Worm (Caenorhabditis elegans): ENCODE results near the gene T06C12.12.
"Not testable (repeated sequence)": the region's sequence is repeated elsewhere in the genome, so short reads cannot be mapped to it uniquely, and the experiment has no call there.

T06C12.12 gene

DNA sequence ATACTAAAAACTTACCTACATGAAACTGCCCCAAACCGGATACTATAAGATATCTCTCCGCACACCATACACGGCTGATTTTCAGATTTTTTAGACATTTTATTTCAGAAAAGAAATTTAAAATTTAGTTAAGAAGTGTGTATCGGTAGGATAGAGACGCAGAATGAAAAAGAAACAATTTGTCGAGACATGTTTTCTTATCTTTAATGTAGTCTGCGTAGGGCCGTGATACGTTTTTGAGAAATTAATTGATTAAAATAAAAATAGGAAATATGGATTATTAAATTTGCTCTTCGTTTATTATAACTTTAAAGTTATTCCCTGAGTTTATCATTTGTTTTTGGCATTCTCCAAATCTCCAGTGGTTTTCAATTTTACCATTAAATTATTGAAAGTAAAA, 32.4 kb downstream of the T06C12.12 start, which contains the start of gene nhr-108:
Gene nhr-108 (minus strand): TSS at position 166 of the 400 bp plus-strand sequence.
- TF ChIP-seq ceh-48 (tag; optimal IDR thresholded peaks at IDR 0.05) (no peak), ceh-6 (GFP tag; optimal IDR thresholded peaks at IDR 0.05) (no peak), nfya-1 (tag; optimal IDR thresholded peaks at IDR 0.05) (no peak), ztf-16 (tag; optimal IDR thresholded peaks at IDR 0.05) (no peak), ceh-22 (tag; optimal IDR thresholded peaks at IDR 0.05) (no peak), elt-4 (tag; optimal IDR thresholded peaks at IDR 0.05) (no peak), odd-2 (tag; optimal IDR thresholded peaks at IDR 0.05) (no peak), K02D7.2 (tag; optimal IDR thresholded peaks at IDR 0.05) (no peak), zip-5 (tag; optimal IDR thresholded peaks at IDR 0.05) (no peak), unc-86 (tag; optimal IDR thresholded peaks at IDR 0.05) (no peak), tbx-7 (tag; optimal IDR thresholded peaks at IDR 0.05) (no peak)

DNA sequence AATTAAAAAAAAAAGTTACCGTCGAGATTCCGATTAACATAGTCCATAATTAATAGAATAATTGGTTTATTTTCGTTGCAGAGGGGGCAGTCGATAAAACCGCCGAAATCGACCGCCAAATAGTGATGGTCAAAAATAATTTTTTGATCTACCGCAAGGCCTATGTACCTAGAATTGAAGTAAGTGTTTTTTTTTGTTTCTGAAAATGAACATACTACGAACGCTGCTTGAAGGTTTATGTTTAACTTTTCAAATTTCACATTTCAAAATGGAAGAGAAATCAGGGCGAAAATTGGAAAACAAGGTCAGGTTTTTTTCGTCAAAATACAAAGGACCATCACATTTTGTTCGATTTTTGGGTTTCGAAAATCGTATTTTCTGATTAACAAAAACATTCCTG, 36.5 kb downstream of the T06C12.12 start, which contains the start of gene pzf-1:
Gene pzf-1 (minus strand): TSS at position 101 of the 400 bp plus-strand sequence.
- no peak for TF ChIP-seq C38D4.7 (GFP tag; optimal IDR thresholded peaks at IDR 0.05)
- TF ChIP-seq hlh-6 (tag; optimal IDR thresholded peaks at IDR 0.05) = no peak
- TF ChIP-seq hlh-8 (tag; optimal IDR thresholded peaks at IDR 0.05) = no peak
- TF ChIP-seq lim-6 (tag; optimal IDR thresholded peaks at IDR 0.05) = no peak
- no peak for TF ChIP-seq pha-2 (tag; optimal IDR thresholded peaks at IDR 0.05)

ce11 chrV:15929882-15930281, 38.0 kb downstream of the T06C12.12 start, which contains the start of gene srbc-77:
Gene srbc-77, plus strand, starts transcription at chrV:15930182.
- not testable (repeated sequence) for TF ChIP-seq dve-1, pat-9, tbx-2 (tag; optimal IDR thresholded peaks at IDR 0.05)

DNA sequence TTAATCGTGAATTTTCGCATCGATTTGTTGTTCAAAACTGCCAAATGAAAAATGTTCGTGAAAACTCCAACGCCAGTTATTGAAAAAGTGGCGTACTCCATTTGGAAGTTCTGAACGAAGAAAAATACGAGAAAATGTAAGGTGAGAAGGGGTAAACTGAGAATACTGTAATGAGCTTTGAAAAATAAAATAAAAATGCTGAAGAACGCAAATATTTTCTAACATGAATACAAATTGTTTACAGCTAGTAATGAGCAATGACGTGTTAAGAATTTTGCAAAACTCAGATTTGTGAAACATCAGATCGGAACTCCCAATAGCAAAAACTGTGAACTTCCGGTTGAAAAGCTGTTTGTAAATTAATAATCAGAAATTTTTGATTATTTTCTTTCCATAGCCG, 40.5 kb downstream of the T06C12.12 start, which contains the start of gene srw-26:
Gene srw-26 (minus strand): TSS at position 101 of the 400 bp plus-strand sequence.
- TF ChIP-seq ceh-18 (tag; optimal IDR thresholded peaks at IDR 0.05) (no peak), F13H6.1 (tag; optimal IDR thresholded peaks at IDR 0.05) (no peak), unc-42 (tag; optimal IDR thresholded peaks at IDR 0.05) (no peak), dve-1 (tag; optimal IDR thresholded peaks at IDR 0.05) (no peak), nhr-11 (tag; optimal IDR thresholded peaks at IDR 0.05) (no peak), mec-3 (tag; optimal IDR thresholded peaks at IDR 0.05; ENCODE audit: borderline replicate concordance) (no peak), T23F11.4 (GFP tag; optimal IDR thresholded peaks at IDR 0.05) (no peak), K02D7.2 (tag; optimal IDR thresholded peaks at IDR 0.05) (no peak), ceh-45 (GFP tag; IDR thresholded peaks at IDR 0.05) (no peak), ceh-30 (tag; optimal IDR thresholded peaks at IDR 0.05) (no peak), tbx-7 (tag; optimal IDR thresholded peaks at IDR 0.05) (no peak), ceh-22 (tag; optimal IDR thresholded peaks at IDR 0.05) (no peak), sox-2 (GFP tag; IDR thresholded peaks at IDR 0.05) (no peak), nhr-232 (tag; optimal IDR thresholded peaks at IDR 0.05) (no peak), pros-1 (tag; optimal IDR thresholded peaks at IDR 0.05) (no peak), sox-4 (tag; optimal IDR thresholded peaks at IDR 0.05) (no peak), fax-1 (tag; optimal IDR thresholded peaks at IDR 0.05) (no peak), unc-55 (GFP tag; optimal IDR thresholded peaks at IDR 0.05) (no peak)

DNA sequence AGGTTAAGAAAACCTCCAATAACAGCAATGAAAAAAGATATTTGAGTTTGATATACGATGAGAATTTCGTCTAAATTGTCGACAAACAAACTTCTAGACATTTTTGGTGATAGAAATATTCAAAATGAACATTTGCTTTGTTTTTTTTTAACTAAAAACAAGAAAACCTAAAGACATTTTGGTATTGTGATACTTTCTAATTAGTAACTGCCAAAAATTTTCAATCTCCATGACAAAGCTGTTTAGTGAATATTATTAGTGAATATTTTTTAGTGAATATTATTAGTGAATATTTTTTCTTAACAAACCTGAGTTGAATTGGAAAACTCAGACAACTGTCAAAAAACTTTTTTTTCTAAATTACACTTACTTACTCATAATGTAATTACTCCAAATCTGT, 48.4 kb downstream of the T06C12.12 start, which contains the start of gene srw-55:
Gene srw-55 (minus strand): TSS at position 101 of the 400 bp plus-strand sequence.
- TF ChIP-seq ahr-1 (tag; optimal IDR thresholded peaks at IDR 0.05) (no peak), Y22D7AL.16 (tag; optimal IDR thresholded peaks at IDR 0.05) (no peak), mec-3 (tag; optimal IDR thresholded peaks at IDR 0.05; ENCODE audit: borderline replicate concordance) (no peak), fkh-10 (GFP tag; optimal IDR thresholded peaks at IDR 0.05) (no peak), hlh-15 (tag; optimal IDR thresholded peaks at IDR 0.05) (no peak), pag-3 (tag; optimal IDR thresholded peaks at IDR 0.05; ENCODE audit: borderline replicate concordance) (no peak), ceh-48 (tag; optimal IDR thresholded peaks at IDR 0.05) (no peak), eyg-1 (tag; optimal IDR thresholded peaks at IDR 0.05) (no peak), ceh-24 (tag; optimal IDR thresholded peaks at IDR 0.05) (no peak), T23F11.4 (GFP tag; optimal IDR thresholded peaks at IDR 0.05) (no peak), K09A11.1 (tag; optimal IDR thresholded peaks at IDR 0.05; ENCODE audit: insufficient read depth) (no peak), madf-2 (tag; optimal IDR thresholded peaks at IDR 0.05) (no peak), sox-4 (tag; optimal IDR thresholded peaks at IDR 0.05) (no peak)

Measured in whole organism, late embryonic.